Worm (Caenorhabditis elegans): Measurements from ENCODE around the gene his-59.

Gene his-59

DNA sequence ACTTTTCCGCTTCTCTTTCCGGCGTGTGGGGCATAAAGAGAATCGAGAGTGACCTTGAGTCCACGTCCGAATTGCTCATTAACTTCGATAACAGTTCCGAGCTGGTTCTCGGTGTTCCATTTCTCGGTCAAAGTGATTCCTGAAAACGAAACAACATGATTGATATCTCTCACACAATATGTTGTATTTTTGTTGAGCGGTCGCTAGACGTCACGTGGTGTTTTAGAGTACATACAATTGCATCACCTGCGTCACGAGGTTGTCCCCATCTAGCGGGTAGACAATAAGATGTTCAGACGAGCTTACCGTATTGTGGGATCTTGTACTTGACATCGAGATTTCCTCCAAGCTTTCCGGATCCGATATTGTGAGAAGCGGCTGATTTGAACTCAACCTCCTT, 19.3 kb downstream of the his-59 start:
- TF ChIP-seq tbx-2 (tag; optimal IDR thresholded peaks at IDR 0.05) (no peak), nhr-25 (tag; optimal IDR thresholded peaks at IDR 0.05) (peak; percentile 33), pha-4 (tag; optimal IDR thresholded peaks at IDR 0.05) (peak; percentile 66), mml-1 (tag; optimal IDR thresholded peaks at IDR 0.05) (no peak), nfya-1 (tag; optimal IDR thresholded peaks at IDR 0.05; ENCODE audit: insufficient read depth) (no peak), fkh-10 (GFP tag; optimal IDR thresholded peaks at IDR 0.05) (no peak), nhr-43 (tag; optimal IDR thresholded peaks at IDR 0.05; ENCODE audit: poor library complexity, severe bottlenecking) (peak; percentile 52), lsy-12 (tag; optimal IDR thresholded peaks at IDR 0.05) (no peak), aly-2 (tag; optimal IDR thresholded peaks at IDR 0.05) (no peak), snpc-4 (tag; optimal IDR thresholded peaks at IDR 0.05) (no peak), elt-2 (tag; optimal IDR thresholded peaks at IDR 0.05) (peak; percentile 37), lin-39 (tag; optimal IDR thresholded peaks at IDR 0.05) (no peak), R02D3.7 (tag; optimal IDR thresholded peaks at IDR 0.05) (no peak), ztf-11 (tag; optimal IDR thresholded peaks at IDR 0.05) (no peak), egl-27 (tag; optimal IDR thresholded peaks at IDR 0.05) (no peak), nhr-23 (tag; optimal IDR thresholded peaks at IDR 0.05) (peak; percentile 29), fos-1 (tag; optimal IDR thresholded peaks at IDR 0.05) (no peak), nhr-12 (tag; optimal IDR thresholded peaks at IDR 0.05) (no peak), hmg-11 (tag; optimal IDR thresholded peaks at IDR 0.05) (no peak), daf-12 (tag; optimal IDR thresholded peaks at IDR 0.05) (no peak), nhr-67 (tag; optimal IDR thresholded peaks at IDR 0.05) (no peak), zag-1 (tag; optimal IDR thresholded peaks at IDR 0.05) (no peak), elt-1 (tag; optimal IDR thresholded peaks at IDR 0.05) (no peak), elt-3 (tag; optimal IDR thresholded peaks at IDR 0.05) (no peak), ama-1 (optimal IDR thresholded peaks at IDR 0.05) (peak; percentile 83), lin-15B (tag; optimal IDR thresholded peaks at IDR 0.05) (peak; percentile 23)

DNA sequence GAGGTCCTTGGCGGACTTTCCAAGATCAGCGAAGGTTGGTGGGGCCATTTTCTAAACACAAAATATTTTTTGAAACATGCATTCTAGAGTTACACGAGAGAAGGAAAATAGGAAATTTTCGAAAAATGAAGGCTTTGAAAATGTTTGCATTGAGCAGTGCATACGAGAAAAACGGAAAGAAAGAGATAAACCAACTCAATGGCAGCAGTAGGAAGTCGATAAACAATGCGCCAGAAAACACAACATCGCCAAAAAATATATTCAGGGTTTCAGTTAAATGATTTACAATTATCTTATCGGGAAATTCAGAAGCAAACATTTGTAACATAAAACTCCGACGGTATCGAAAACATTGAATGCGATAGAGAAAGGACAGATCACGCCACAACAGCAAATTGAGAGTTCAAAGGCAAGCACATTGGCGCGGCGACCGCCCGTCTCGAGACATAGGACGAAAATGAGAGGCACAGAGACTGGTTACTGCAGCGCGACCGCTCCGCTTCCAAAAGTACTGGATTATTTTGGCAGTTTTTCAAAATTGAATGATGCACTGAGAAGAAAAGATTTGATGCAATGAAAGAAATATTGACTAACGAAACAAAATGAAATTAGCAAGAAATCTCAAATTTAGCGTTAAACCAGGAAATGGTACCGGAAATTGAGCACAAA, 19.9 kb downstream of the his-59 start, which contains the start of the genes vdac-1 and R05G6.5:
Gene vdac-1 (minus strand): TSS at position 51 of the 669 bp plus-strand sequence.
Gene R05G6.5 (plus strand): TSS at position 527 of the 669 bp plus-strand sequence.
- TF ChIP-seq fkh-2 (tag; optimal IDR thresholded peaks at IDR 0.05) (no peak), tbx-2 (tag; optimal IDR thresholded peaks at IDR 0.05) (no peak), ZK546.5 (tag; optimal IDR thresholded peaks at IDR 0.05) (no peak), nhr-25 (tag; optimal IDR thresholded peaks at IDR 0.05) (peak; percentile 84), elt-1 (tag; optimal IDR thresholded peaks at IDR 0.05) (peak; percentile 9), nhr-28 (tag; optimal IDR thresholded peaks at IDR 0.05) (no peak), ceh-9 (tag; optimal IDR thresholded peaks at IDR 0.05) (no peak), nhr-77 (tag; optimal IDR thresholded peaks at IDR 0.05) (no peak), pha-4 (tag; optimal IDR thresholded peaks at IDR 0.05) (peak; percentile 86), ceh-28 (tag; optimal IDR thresholded peaks at IDR 0.05) (peak; percentile 42), sea-2 (GFP tag; optimal IDR thresholded peaks at IDR 0.05) (no peak), mml-1 (tag; optimal IDR thresholded peaks at IDR 0.05) (no peak), lsy-12 (tag; optimal IDR thresholded peaks at IDR 0.05) (peak; percentile 66), R02D3.7 (tag; optimal IDR thresholded peaks at IDR 0.05) (peak; percentile 75), fos-1 (tag; optimal IDR thresholded peaks at IDR 0.05) (no peak), elt-3 (tag; optimal IDR thresholded peaks at IDR 0.05) (peak in 1 of 3 experiments; percentile 9), ceh-16 (tag; optimal IDR thresholded peaks at IDR 0.05) (no peak), egl-5 (tag; optimal IDR thresholded peaks at IDR 0.05) (peak; percentile 71), nhr-237 (tag; optimal IDR thresholded peaks at IDR 0.05) (no peak), egl-27 (tag; optimal IDR thresholded peaks at IDR 0.05) (no peak), snpc-4 (tag; optimal IDR thresholded peaks at IDR 0.05) (peak; percentile 73), fkh-10 (GFP tag; optimal IDR thresholded peaks at IDR 0.05) (no peak), lin-39 (tag; optimal IDR thresholded peaks at IDR 0.05) (peak; percentile 76), ztf-11 (tag; optimal IDR thresholded peaks at IDR 0.05) (no peak), nhr-11 (tag; optimal IDR thresholded peaks at IDR 0.05) (no peak), mdl-1 (tag; optimal IDR thresholded peaks at IDR 0.05) (no peak), jun-1 (tag; optimal IDR thresholded peaks at IDR 0.05) (peak; percentile 81), eor-1 (tag; optimal IDR thresholded peaks at IDR 0.05) (no peak), unc-39 (tag; optimal IDR thresholded peaks at IDR 0.05) (no peak), nhr-67 (tag; optimal IDR thresholded peaks at IDR 0.05) (no peak), nhr-76 (tag; optimal IDR thresholded peaks at IDR 0.05) (peak; percentile 56), elt-2 (tag; optimal IDR thresholded peaks at IDR 0.05) (peak; percentile 87), unc-62 (GFP tag; optimal IDR thresholded peaks at IDR 0.05) (peak; percentile 18), aly-2 (tag; optimal IDR thresholded peaks at IDR 0.05) (no peak), zag-1 (tag; optimal IDR thresholded peaks at IDR 0.05) (no peak), ceh-82 (tag; optimal IDR thresholded peaks at IDR 0.05) (no peak), pqm-1 (tag; optimal IDR thresholded peaks at IDR 0.05) (peak; percentile 41), hmg-11 (tag; optimal IDR thresholded peaks at IDR 0.05) (peak; percentile 39), daf-12 (tag; optimal IDR thresholded peaks at IDR 0.05) (no peak), nhr-23 (tag; optimal IDR thresholded peaks at IDR 0.05) (peak; percentile 83), nfya-1 (tag; optimal IDR thresholded peaks at IDR 0.05; ENCODE audit: insufficient read depth) (peak; percentile 92), nhr-43 (tag; optimal IDR thresholded peaks at IDR 0.05; ENCODE audit: poor library complexity, severe bottlenecking) (peak; percentile 77), lin-15B (tag; optimal IDR thresholded peaks at IDR 0.05) (peak; percentile 90), skn-1 (tag; optimal IDR thresholded peaks at IDR 0.05) (no peak), nhr-12 (tag; optimal IDR thresholded peaks at IDR 0.05) (no peak), ama-1 (optimal IDR thresholded peaks at IDR 0.05) (no peak), ztf-4 (tag; optimal IDR thresholded peaks at IDR 0.05) (no peak)
